Fruit fly (Drosophila melanogaster) whole organism, embryonic: Measurements from ENCODE around the gene CG42674.

Experiments
- Abd-B ChIP-seq: fragments of 200-800 bp; sonication (Bioruptor generic); optimal IDR thresholded peaks from 2 replicates; lab custom pipeline; 2018; ENCODE audit warnings: missing biosample characterization, mild to moderate bottlenecking, missing genetic modification characterization, moderate library complexity
- CG10147 ChIP-seq: fragments of 200-800 bp; sonication (Bioruptor generic); optimal IDR thresholded peaks from 2 replicates; lab custom pipeline; 2019; ENCODE audit warnings: missing biosample characterization, mild to moderate bottlenecking, missing genetic modification characterization, moderate library complexity
- CG10654 ChIP-seq: fragments of 200-800 bp; sonication (Bioruptor generic); optimal IDR thresholded peaks from 2 replicates; lab custom pipeline; 2016; ENCODE audit warnings: missing biosample characterization, missing genetic modification characterization
- CG11085 ChIP-seq: fragments of 200-800 bp; sonication (Bioruptor generic); IDR thresholded peaks from 2 replicates; pipeline ENCODE4 v1.3.6; 2022; ENCODE audit warnings: missing biosample characterization, missing genetic modification characterization
- CG11560 ChIP-seq: fragments of 200-800 bp; sonication (Bioruptor generic); IDR thresholded peaks from 3 replicates; pipeline ENCODE4 v1.3.6; 2022; ENCODE audit warnings: missing biosample characterization, missing genetic modification characterization
- CG11723 ChIP-seq: fragments of 200-800 bp; sonication (Bioruptor generic); optimal IDR thresholded peaks from 2 replicates; lab custom pipeline; 2017; ENCODE audit warnings: missing biosample characterization, mild to moderate bottlenecking, missing genetic modification characterization
- CG12659 ChIP-seq: fragments of 200-800 bp; sonication (Bioruptor generic); optimal IDR thresholded peaks from 3 replicates; lab custom pipeline; 2017; ENCODE audit warnings: mild to moderate bottlenecking, missing biosample characterization, missing genetic modification reagents, missing genetic modification characterization
- CG12942 ChIP-seq: fragments of 200-800 bp; sonication (Bioruptor generic); optimal IDR thresholded peaks from 3 replicates; lab custom pipeline; 2016; ENCODE audit warnings: missing biosample characterization, missing genetic modification characterization
- CG14710 ChIP-seq: fragments of 200-800 bp; sonication (Bioruptor generic); optimal IDR thresholded peaks from 3 replicates; lab custom pipeline; 2019; ENCODE audit warnings: missing biosample characterization, mild to moderate bottlenecking, missing genetic modification characterization, moderate library complexity
- CG15011 ChIP-seq: fragments of 200-800 bp; sonication (Bioruptor generic); optimal IDR thresholded peaks from 3 replicates; lab custom pipeline; 2018; ENCODE audit warnings: missing biosample characterization, mild to moderate bottlenecking, missing genetic modification characterization
- CG17328 ChIP-seq: fragments of 200-800 bp; sonication (Bioruptor generic); IDR thresholded peaks from 2 replicates; pipeline ENCODE4 v1.3.6; 2022; ENCODE audit warnings: missing biosample characterization, missing genetic modification characterization
- CG17829 ChIP-seq: fragments of 200-800 bp; optimal IDR thresholded peaks from 2 replicates; lab custom pipeline; 2019; ENCODE audit warnings: missing biosample characterization, mild to moderate bottlenecking, missing genetic modification characterization, moderate library complexity
- CG2129 ChIP-seq: fragments of 200-800 bp; sonication (Bioruptor generic); IDR thresholded peaks from 2 replicates; pipeline ENCODE4 v1.3.6; 2022; ENCODE audit warnings: missing biosample characterization, missing genetic modification characterization; ENCODE audit not compliant: partially characterized antibody
- CG2712 ChIP-seq: fragments of 200-800 bp; optimal IDR thresholded peaks from 3 replicates; lab custom pipeline; 2019; ENCODE audit warnings: missing biosample characterization, mild to moderate bottlenecking, missing genetic modification characterization, moderate library complexity
- CG2875 ChIP-seq: fragments of 200-800 bp; sonication (Bioruptor generic); optimal IDR thresholded peaks from 2 replicates; lab custom pipeline; 2017; ENCODE audit warnings: missing biosample characterization, mild to moderate bottlenecking, missing genetic modification characterization, missing genetic modification reagents
- CG30431 ChIP-seq: fragments of 200-800 bp; sonication (Bioruptor generic); optimal IDR thresholded peaks from 2 replicates; lab custom pipeline; 2017; ENCODE audit warnings: missing biosample characterization, missing genetic modification characterization
- CG32532 ChIP-seq: fragments of 200-800 bp; sonication (Bioruptor generic); IDR thresholded peaks from 2 replicates; pipeline ENCODE4 v1.3.6; 2022; ENCODE audit warnings: missing biosample characterization, missing genetic modification characterization
- CG42726 ChIP-seq: fragments of 200-800 bp; sonication (Bioruptor generic); IDR thresholded peaks from 2 replicates; pipeline ENCODE4 v1.3.6; 2022; ENCODE audit warnings: missing biosample characterization, missing genetic modification characterization; ENCODE audit not compliant: partially characterized antibody
- CG7556 ChIP-seq: fragments of 200-800 bp; sonication (Bioruptor generic); optimal IDR thresholded peaks from 2 replicates; lab custom pipeline; 2017; ENCODE audit warnings: missing biosample characterization, mild to moderate bottlenecking, missing genetic modification characterization
- CG9215 ChIP-seq: fragments of 200-800 bp; sonication (Bioruptor generic); IDR thresholded peaks from 2 replicates; pipeline ENCODE4 v1.3.6; 2022; ENCODE audit warnings: missing biosample characterization, missing genetic modification characterization
- CG9876 ChIP-seq: fragments of 200-800 bp; sonication (Bioruptor generic); optimal IDR thresholded peaks from 2 replicates; lab custom pipeline; 2016; ENCODE audit warnings: missing biosample characterization, missing genetic modification characterization
- CHES-1-like ChIP-seq: fragments of 200-800 bp; sonication (Bioruptor generic); optimal IDR thresholded peaks from 2 replicates; lab custom pipeline; 2016; ENCODE audit warnings: missing biosample characterization, missing genetic modification characterization
- Fer3 ChIP-seq: fragments of 200-800 bp; sonication (Bioruptor generic); optimal IDR thresholded peaks from 2 replicates; lab custom pipeline; 2018; ENCODE audit warnings: missing biosample characterization, mild to moderate bottlenecking, missing genetic modification characterization, moderate library complexity
- Hand ChIP-seq: fragments of 200-800 bp; sonication (Bioruptor generic); optimal IDR thresholded peaks from 2 replicates; lab custom pipeline; 2017; ENCODE audit warnings: mild to moderate bottlenecking, missing biosample characterization, missing genetic modification reagents, missing genetic modification characterization
- Med ChIP-seq: fragments of 200-800 bp; sonication (Bioruptor generic); peaks from one replicate; lab custom pipeline; 2016; ENCODE audit warnings: missing biosample characterization, missing genetic modification characterization, mild to moderate bottlenecking, inconsistent platforms, moderate library complexity
- Mes4 ChIP-seq: fragments of 200-800 bp; sonication (Bioruptor generic); optimal IDR thresholded peaks from 2 replicates; lab custom pipeline; 2016; ENCODE audit warnings: missing biosample characterization, missing genetic modification characterization
- PHDP ChIP-seq: fragments of 200-800 bp; sonication (Bioruptor generic); optimal IDR thresholded peaks from 3 replicates; lab custom pipeline; 2018; ENCODE audit warnings: missing biosample characterization, mild to moderate bottlenecking, missing genetic modification characterization, moderate library complexity
- Pdp1 ChIP-seq, 2 experiments: fragments of 200-800 bp; sonication (Bioruptor generic); optimal IDR thresholded peaks; 3 replicates each; lab custom pipeline; 2016; ENCODE audit warnings: missing biosample characterization in 2 of 2, missing genetic modification characterization in 2 of 2, mild to moderate bottlenecking in 1 of 2, moderate library complexity in 1 of 2
- Sox100B ChIP-seq: fragments of 200-800 bp; sonication (Bioruptor generic); optimal IDR thresholded peaks from 3 replicates; lab custom pipeline; 2018; ENCODE audit warnings: missing biosample characterization, mild to moderate bottlenecking, missing genetic modification characterization
- Ssrp ChIP-seq: fragments of 200-800 bp; sonication (Bioruptor generic); optimal IDR thresholded peaks from 2 replicates; lab custom pipeline; 2018; ENCODE audit warnings: missing biosample characterization, mild to moderate bottlenecking, missing genetic modification characterization, moderate library complexity
- Xbp1 ChIP-seq: fragments of 200-800 bp; sonication (Bioruptor generic); optimal IDR thresholded peaks from 3 replicates; lab custom pipeline; 2016; ENCODE audit warnings: missing biosample characterization, mild to moderate bottlenecking, missing genetic modification characterization
- Xrp1 ChIP-seq: fragments of 200-800 bp; sonication (Bioruptor generic); IDR thresholded peaks from 2 replicates; pipeline ENCODE4 v1.3.6; 2022; ENCODE audit warnings: missing biosample characterization, missing genetic modification characterization
- az2 ChIP-seq: fragments of 200-800 bp; sonication (Bioruptor generic); optimal IDR thresholded peaks from 3 replicates; lab custom pipeline; 2016; ENCODE audit warnings: missing biosample characterization, missing genetic modification characterization
- cato ChIP-seq: fragments of 200-800 bp; sonication (Bioruptor generic); optimal IDR thresholded peaks from 2 replicates; lab custom pipeline; 2016; ENCODE audit warnings: missing biosample characterization, missing genetic modification characterization, borderline replicate concordance
- crp ChIP-seq, 2 experiments: fragments of 200-800 bp; sonication (Bioruptor generic); optimal IDR thresholded peaks; 2 replicates in 1 of 2; 3 replicates in 1 of 2; lab custom pipeline; 2017; ENCODE audit warnings: missing biosample characterization in 2 of 2, missing genetic modification characterization in 2 of 2, mild to moderate bottlenecking in 1 of 2, moderate library complexity in 1 of 2
- esg ChIP-seq: fragments of 200-800 bp; sonication (Bioruptor generic); conservative IDR thresholded peaks from 2 replicates; pipeline ENCODE4 v1.3.6; 2022; ENCODE audit warnings: missing biosample characterization, missing genetic modification characterization
- eve ChIP-seq, 2 experiments: fragments of >200 bp; optimal IDR thresholded peaks; 2 replicates each; lab custom pipeline; 2017; ENCODE audit warnings: missing biosample characterization in 2 of 2, missing genetic modification characterization in 2 of 2
- fd64A ChIP-seq: fragments of 200-800 bp; sonication (Bioruptor generic); optimal IDR thresholded peaks from 3 replicates; lab custom pipeline; 2018; ENCODE audit warnings: missing biosample characterization, mild to moderate bottlenecking, missing genetic modification characterization
- lola ChIP-seq, 3 experiments: fragments of >200 bp in 2 of 3; fragments of 200-800 bp in 1 of 3; sonication (Bioruptor generic) in 1 of 3; optimal IDR thresholded peaks; 2 replicates each; lab custom pipeline; 2017 to 2019; ENCODE audit warnings: missing biosample characterization in 3 of 3, missing genetic modification characterization in 3 of 3, mild to moderate bottlenecking in 1 of 3, moderate library complexity in 1 of 3
- seq ChIP-seq: fragments of 200-800 bp; sonication (Bioruptor generic); IDR thresholded peaks from 2 replicates; pipeline ENCODE4 v1.3.6; 2022; ENCODE audit warnings: missing biosample characterization, missing genetic modification characterization
- sob ChIP-seq: fragments of 200-800 bp; sonication (Bioruptor generic); IDR thresholded peaks from 2 replicates; pipeline ENCODE4 v1.3.6; 2022; ENCODE audit warnings: missing biosample characterization, missing genetic modification characterization
- sr ChIP-seq: fragments of 200-800 bp; sonication (Bioruptor generic); IDR thresholded peaks from 3 replicates; pipeline ENCODE4 v1.3.6; 2022; ENCODE audit warnings: missing biosample characterization, missing genetic modification characterization
- tap ChIP-seq: fragments of 200-800 bp; optimal IDR thresholded peaks from 3 replicates; lab custom pipeline; 2019; ENCODE audit warnings: missing biosample characterization, mild to moderate bottlenecking, missing genetic modification characterization, moderate library complexity
- tgo ChIP-seq: fragments of 200-800 bp; sonication (Bioruptor generic); IDR thresholded peaks from 3 replicates; pipeline ENCODE4 v1.3.6; 2022; ENCODE audit warnings: missing biosample characterization, missing genetic modification characterization
- vnd ChIP-seq: fragments of 200-800 bp; sonication (Bioruptor generic); IDR thresholded peaks from 3 replicates; pipeline ENCODE4 v1.3.6; 2022; ENCODE audit warnings: missing biosample characterization, missing genetic modification characterization; ENCODE audit not compliant: partially characterized antibody
- zfh1 ChIP-seq: fragments of 200-800 bp; sonication (Bioruptor generic); IDR thresholded peaks from 3 replicates; pipeline ENCODE4 v1.3.6; 2022; ENCODE audit warnings: missing biosample characterization, missing genetic modification characterization
- zfh2 ChIP-seq: fragments of 200-800 bp; sonication (Bioruptor generic); optimal IDR thresholded peaks from 2 replicates; lab custom pipeline; 2016; ENCODE audit warnings: missing biosample characterization, missing genetic modification characterization

CG42674 gene

DNA sequence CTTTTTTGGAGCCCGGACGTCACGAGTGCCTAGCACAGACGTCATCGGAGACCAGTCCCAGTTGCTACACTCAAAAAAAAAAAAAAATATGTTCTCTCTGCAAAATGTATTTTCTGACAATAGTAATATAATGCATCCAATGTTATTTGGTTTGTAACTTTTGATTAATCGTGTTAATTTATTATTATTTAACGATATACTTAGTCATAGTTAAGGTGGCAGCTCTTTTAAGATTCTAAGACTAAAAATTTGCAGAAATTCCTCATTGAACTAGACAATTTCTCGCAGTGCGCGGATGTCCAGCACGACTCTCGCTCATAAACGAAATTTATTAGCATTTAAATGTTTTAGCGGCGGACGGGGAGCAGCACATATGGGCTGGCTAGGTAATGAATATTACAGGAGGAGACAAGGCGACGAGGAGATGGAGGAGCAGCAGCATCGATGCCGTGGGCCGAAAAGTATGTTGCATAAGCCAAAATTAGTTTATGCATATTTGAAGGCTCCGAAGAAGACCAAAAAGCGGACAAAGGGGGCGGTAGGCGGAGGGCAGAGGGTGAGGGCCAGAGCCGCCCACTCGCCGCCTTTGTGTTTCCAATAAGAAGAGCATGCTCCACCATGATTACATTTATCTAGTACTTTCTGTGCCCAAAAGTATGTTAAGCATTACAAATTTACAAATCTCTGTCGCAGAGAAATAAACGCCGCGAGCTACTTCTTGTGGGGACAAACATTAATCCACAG is 14.6 kb downstream of the CG42674 start (continued):
- TF ChIP-seq sr (GFP tag; lab: Robert Waterston, UW): 0 out of 3 replicates have a peak, but pooled peaks have one; percentile 12
- peak; percentile 32 for TF ChIP-seq Hand (GFP tag; lab: Kevin White, UChicago)
- TF ChIP-seq vnd (GFP tag; lab: Robert Waterston, UW): no peak
- peak; percentile 48 for TF ChIP-seq esg (GFP tag; lab: Robert Waterston, UW)
- peak; percentile 54 for TF ChIP-seq Ssrp (tag; lab: Kevin White, UChicago)
- TF ChIP-seq seq: peak; percentile 56; the same call in 1 of the 2 replicates
- TF ChIP-seq CG12659 (GFP tag; lab: Kevin White, UChicago): peak; percentile 23
- TF ChIP-seq CG7556: peak; percentile 67
- peak; percentile 29; the same call in 1 of the 2 replicates for TF ChIP-seq CG32532 (GFP tag; lab: Robert Waterston, UW)
- TF ChIP-seq CHES-1-like (GFP tag; lab: Kevin White, UChicago): no peak
- TF ChIP-seq zfh1: 0 out of 3 replicates have a peak, but pooled peaks have one; percentile 40
- TF ChIP-seq Mes4 (GFP tag; lab: Kevin White, UChicago): no peak
- TF ChIP-seq CG2712 (tag; lab: Kevin White, UChicago): peak; percentile 72
- TF ChIP-seq CG17829 (tag; lab: Kevin White, UChicago): peak; percentile 18
- peak; percentile 43; the same call in 1 of the 2 replicates for TF ChIP-seq sob (GFP tag; lab: Robert Waterston, UW)
- peak in 1 of 2 experiments; percentile 60 for TF ChIP-seq eve (GFP tag; optimal IDR thresholded peaks at IDR 0.05; lab: Kevin White, UChicago)
- peak; percentile 52 for TF ChIP-seq PHDP (tag; lab: Kevin White, UChicago)
- no peak for TF ChIP-seq CG30431
- TF ChIP-seq tap: peak; percentile 7
- TF ChIP-seq fd64A (GFP tag; lab: Kevin White, UChicago): no peak
- peak; percentile 28 for TF ChIP-seq CG11723
- peak; percentile 25 for TF ChIP-seq CG2875 (GFP tag; lab: Kevin White, UChicago)
- peak in 2 of 3 experiments; percentile 23 to 49 for TF ChIP-seq lola (GFP tag; optimal IDR thresholded peaks at IDR 0.05; lab: Kevin White, UChicago)
- TF ChIP-seq CG9215 (GFP tag; lab: Robert Waterston, UW): 0 out of 2 replicates have a peak, but pooled peaks have one; percentile 48
- peak; percentile 61 for TF ChIP-seq Xbp1
- peak; percentile 45; the same call in 1 of the 2 replicates for TF ChIP-seq Xrp1 (GFP tag; lab: Robert Waterston, UW)
- no peak for TF ChIP-seq crp (GFP tag; optimal IDR thresholded peaks at IDR 0.05; lab: Kevin White, UChicago)
- peak; percentile 57 for TF ChIP-seq Fer3 (tag; lab: Kevin White, UChicago)
- peak; percentile 65 for TF ChIP-seq Med (GFP tag; lab: Kevin White, UChicago)
- TF ChIP-seq CG17328: 0 out of 2 replicates have a peak, but pooled peaks have one; percentile 19
- TF ChIP-seq CG10147 (GFP tag; lab: Kevin White, UChicago): peak; percentile 23
- TF ChIP-seq Abd-B (GFP tag; lab: Kevin White, UChicago): peak; percentile 39
- peak; percentile 55; the same call in 2 of the 3 replicates for TF ChIP-seq tgo (GFP tag; lab: Robert Waterston, UW)
- TF ChIP-seq az2: peak; percentile 22
- TF ChIP-seq CG10654 (GFP tag; lab: Kevin White, UChicago): peak; percentile 50
- TF ChIP-seq CG14710: peak; percentile 20
- peak; percentile 18 for TF ChIP-seq cato
- TF ChIP-seq CG11560 (tag; lab: Robert Waterston, UW): 0 out of 3 replicates have a peak, but pooled peaks have one; percentile 44
- peak; percentile 46 for TF ChIP-seq Sox100B (GFP tag; lab: Kevin White, UChicago)
- peak; percentile 52 to 60 for TF ChIP-seq Pdp1 (GFP tag; optimal IDR thresholded peaks at IDR 0.05; lab: Kevin White, UChicago)
- TF ChIP-seq CG12942 (GFP tag; lab: Kevin White, UChicago): peak; percentile 14
- TF ChIP-seq CG2129: no peak
- TF ChIP-seq zfh2 (GFP tag; lab: Kevin White, UChicago): peak; percentile 33
- no peak for TF ChIP-seq CG42726 (GFP tag; lab: Robert Waterston, UW)
- TF ChIP-seq CG15011 (GFP tag; lab: Kevin White, UChicago): peak; percentile 6
- TF ChIP-seq CG9876: no peak
- TF ChIP-seq CG11085 (GFP tag; lab: Robert Waterston, UW): no peak
